Fruit fly (Drosophila melanogaster): ENCODE data around the gene CG17329.
A peak's percentile ranks its signal among the peaks of the same experiment; 100 is the strongest.

Gene CG17329

dm6 chr2L:16261576-16262217 lies 29.4 kb upstream of the CG17329 start, which contains the start of the genes twe and CG4935:
Gene twe (minus strand): TSS chr2L:16261877.
Gene CG4935 (plus strand): TSS chr2L:16262141.
- TF ChIP-seq Hr83 (GFP tag; optimal IDR thresholded peaks at IDR 0.05; ENCODE audit: poor library complexity, severe bottlenecking) (no peak), usp (GFP tag; optimal IDR thresholded peaks at IDR 0.05) (no peak), N (GFP tag; optimal IDR thresholded peaks at IDR 0.05) (no peak), pan (optimal IDR thresholded peaks at IDR 0.05) (no peak), CrebA (GFP tag; optimal IDR thresholded peaks at IDR 0.05; ENCODE audit: borderline replicate concordance) (no peak), rgr (GFP tag; optimal IDR thresholded peaks at IDR 0.05) (peak; percentile 36), Sp1 (GFP tag; optimal IDR thresholded peaks at IDR 0.05) (no peak), Abd-B (GFP tag; optimal IDR thresholded peaks at IDR 0.05) (no peak), Jra (GFP tag; optimal IDR thresholded peaks at IDR 0.05) (no peak), sv (GFP tag; optimal IDR thresholded peaks at IDR 0.05) (no peak), Myc (optimal IDR thresholded peaks at IDR 0.05) (peak; percentile 40), woc (GFP tag; optimal IDR thresholded peaks at IDR 0.05) (no peak), brk (GFP tag; optimal IDR thresholded peaks at IDR 0.05) (no peak), psq (GFP tag; optimal IDR thresholded peaks at IDR 0.05) (peak; percentile 1), CG32264 (GFP tag; optimal IDR thresholded peaks at IDR 0.05) (no peak), dmrt93B (GFP tag; optimal IDR thresholded peaks at IDR 0.05) (no peak), ey (GFP tag; optimal IDR thresholded peaks at IDR 0.05) (no peak), sage (GFP tag; optimal IDR thresholded peaks at IDR 0.05) (no peak), fru (GFP tag; optimal IDR thresholded peaks at IDR 0.05) (no peak), lola (GFP tag; optimal IDR thresholded peaks at IDR 0.05) (no peak), br (GFP tag; optimal IDR thresholded peaks at IDR 0.05) (no peak), HLH106 (tag; optimal IDR thresholded peaks at IDR 0.05) (no peak), dsf (GFP tag; optimal IDR thresholded peaks at IDR 0.05; ENCODE audit: borderline replicate concordance) (no peak), h (GFP tag; optimal IDR thresholded peaks at IDR 0.05) (no peak), Hnf4 (GFP tag; optimal IDR thresholded peaks at IDR 0.05) (no peak), OdsH (GFP tag; optimal IDR thresholded peaks at IDR 0.05) (peak; percentile 4)

- TF ChIP-seq Sp1 (GFP tag; optimal IDR thresholded peaks at IDR 0.05), result no peak
- TF ChIP-seq foxo (GFP tag; optimal IDR thresholded peaks at IDR 0.05), result no peak
- no peak for TF ChIP-seq N (GFP tag; optimal IDR thresholded peaks at IDR 0.05)
- no peak for TF ChIP-seq brk (GFP tag; optimal IDR thresholded peaks at IDR 0.05)
- TF ChIP-seq rgr (GFP tag; optimal IDR thresholded peaks at IDR 0.05), result no peak
- TF ChIP-seq sage (GFP tag; optimal IDR thresholded peaks at IDR 0.05), result no peak
These were observed 27.4 kb upstream of the CG17329 start for dm6 chr2L:16263723-16264122.

DNA sequence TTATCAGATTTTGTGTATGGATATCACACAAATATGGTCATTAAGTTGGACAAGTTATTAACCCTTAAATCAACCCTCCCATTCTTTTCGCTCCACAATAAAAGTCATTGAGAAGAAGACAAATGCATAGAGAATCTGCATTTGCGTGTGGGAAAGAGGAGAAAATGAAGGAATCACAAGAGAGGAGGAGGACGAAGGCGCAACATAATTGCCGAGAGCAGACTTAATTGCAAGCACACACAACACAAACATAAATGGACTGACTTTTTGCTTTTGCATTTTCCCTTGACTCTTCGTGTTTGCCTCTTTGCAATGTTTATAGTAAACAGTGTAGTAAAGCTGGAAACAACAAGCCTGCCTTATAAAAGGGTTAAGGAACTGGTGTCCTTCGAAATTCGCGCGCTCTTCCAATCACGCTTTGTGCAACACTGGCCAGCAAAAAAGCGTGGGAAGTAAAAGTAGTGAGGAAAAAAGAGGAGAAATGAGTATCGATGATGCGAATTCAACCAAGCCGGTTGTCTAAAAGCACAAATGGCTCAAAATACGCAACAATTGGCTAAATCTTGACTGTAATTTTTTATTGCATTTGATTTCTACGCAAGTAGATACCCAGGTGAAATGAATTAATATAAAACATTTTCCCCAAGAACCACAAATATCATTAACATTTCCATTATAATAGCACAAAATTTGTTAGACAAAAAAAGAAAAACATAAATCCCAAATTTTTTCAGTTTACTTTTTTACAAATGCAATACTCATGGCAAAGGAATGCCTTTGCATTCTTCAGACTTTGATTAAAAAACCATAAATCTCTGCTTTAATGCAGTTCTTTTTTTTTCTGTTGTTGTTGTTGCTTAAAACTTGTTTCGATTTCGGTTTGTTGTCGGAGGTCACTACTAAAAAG lies 23.7 kb upstream of the CG17329 start:
- TF ChIP-seq foxo (GFP tag; optimal IDR thresholded peaks at IDR 0.05) (peak in 1 of 2 experiments; percentile 18), Hr83 (GFP tag; optimal IDR thresholded peaks at IDR 0.05; ENCODE audit: poor library complexity, severe bottlenecking) (peak; percentile 27), psq (GFP tag; optimal IDR thresholded peaks at IDR 0.05) (peak; percentile 82), br (GFP tag; optimal IDR thresholded peaks at IDR 0.05) (no peak), jim (GFP tag; optimal IDR thresholded peaks at IDR 0.05) (no peak), ey (GFP tag; optimal IDR thresholded peaks at IDR 0.05) (peak; percentile 3)

dm6 chr2L:16268107-16268539 lies 23.0 kb upstream of the CG17329 start:
- TF ChIP-seq Myc (optimal IDR thresholded peaks at IDR 0.05) (no peak), fru (GFP tag; optimal IDR thresholded peaks at IDR 0.05) (peak; percentile 86), Hr83 (GFP tag; optimal IDR thresholded peaks at IDR 0.05; ENCODE audit: poor library complexity, severe bottlenecking) (no peak), Hr78 (GFP tag; optimal IDR thresholded peaks at IDR 0.05) (no peak), Vsx2 (GFP tag; optimal IDR thresholded peaks at IDR 0.05; ENCODE audit: partially characterized antibody) (peak; percentile 44), Dif (GFP tag; optimal IDR thresholded peaks at IDR 0.05; ENCODE audit: partially characterized antibody) (peak; percentile 77), Rel (GFP tag; optimal IDR thresholded peaks at IDR 0.05) (no peak), Rel (tag; optimal IDR thresholded peaks at IDR 0.05) (peak; percentile 53), dl (GFP tag; optimal IDR thresholded peaks at IDR 0.05; ENCODE audit: insufficient read depth in 1 of 2, partially characterized antibody in 2 of 2) (peak; percentile 67 to 71)

Measured in whole organism, wandering third instar larva.